Fruit fly (Drosophila melanogaster) whole organism, prepupa: ENCODE data around the gene Nprl2.

Source experiments
- CG11762 ChIP-seq: fragments of 200-800 bp; sonication (Bioruptor generic); optimal IDR thresholded peaks from 3 replicates; lab custom pipeline; 2016; ENCODE audit warnings: missing biosample characterization, missing genetic modification characterization; ENCODE audit not compliant: insufficient read depth
- CG6854 ChIP-seq: fragments of 200-800 bp; sonication (Bioruptor generic); optimal IDR thresholded peaks from 2 replicates; lab custom pipeline; 2017; ENCODE audit warnings: missing biosample characterization, mild to moderate bottlenecking, missing genetic modification characterization
- Gug ChIP-seq: fragments of 200-800 bp; sonication (Bioruptor generic); IDR thresholded peaks from 2 replicates; pipeline ENCODE4 v1.3.6; 2022; ENCODE audit warnings: missing biosample characterization, missing genetic modification characterization
- Hr39 ChIP-seq: fragments of 200-800 bp; sonication (Bioruptor generic); optimal IDR thresholded peaks from 2 replicates; lab custom pipeline; 2016; ENCODE audit warnings: missing biosample characterization, missing genetic modification characterization
- acj6 ChIP-seq: fragments of 200-800 bp; sonication (Bioruptor generic); optimal IDR thresholded peaks from 3 replicates; lab custom pipeline; 2016; ENCODE audit warnings: missing biosample characterization, missing genetic modification characterization

dm6 chrX:16871808-16872207, 12.4 kb downstream of the Nprl2 start:
- TF ChIP-seq Hr39 (GFP tag; lab: Kevin White, UChicago) (peak; percentile 69), Gug (GFP tag; lab: Robert Waterston, UW) (peak; percentile 69), CG6854 (no peak), acj6 (GFP tag; lab: Kevin White, UChicago) (peak; percentile 76), CG11762 (GFP tag; lab: Kevin White, UChicago) (peak; percentile 66)
